Worm (Caenorhabditis elegans): ENCODE results near the gene unc-62.

The unc-62 gene

ce11 chrV:4483049-4483507 is 14.2 kb upstream of the unc-62 start, which contains the start of gene exc-15 (continued):
- no peak for TF ChIP-seq nhr-6 (tag; optimal IDR thresholded peaks at IDR 0.05)
- TF ChIP-seq nhr-48 (tag; optimal IDR thresholded peaks at IDR 0.05) = no peak
- TF ChIP-seq hif-1 (tag; optimal IDR thresholded peaks at IDR 0.05) = peak in 1 of 2 experiments; percentile 55
- no peak for TF ChIP-seq nhr-42 (GFP tag; IDR thresholded peaks at IDR 0.05)
- no peak for TF ChIP-seq Y105C5A.15 (GFP tag; IDR thresholded peaks at IDR 0.05)
- no peak for TF ChIP-seq daf-12 (tag; optimal IDR thresholded peaks at IDR 0.05)
- no peak for TF ChIP-seq dmd-8 (GFP tag; IDR thresholded peaks at IDR 0.05)
- TF ChIP-seq mep-1 (tag; optimal IDR thresholded peaks at IDR 0.05) = peak; percentile 50
- TF ChIP-seq daf-16 (GFP tag; optimal IDR thresholded peaks at IDR 0.05) = no peak
- peak; percentile 75 for TF ChIP-seq daf-16 (tag; optimal IDR thresholded peaks at IDR 0.05)
- TF ChIP-seq nhr-237 (tag; optimal IDR thresholded peaks at IDR 0.05) = peak; percentile 3
- TF ChIP-seq ces-1 (GFP tag; optimal IDR thresholded peaks at IDR 0.05) = no peak
- TF ChIP-seq hlh-30 (tag; optimal IDR thresholded peaks at IDR 0.05; ENCODE audit: insufficient read depth) = peak; percentile 66
- no peak for TF ChIP-seq zip-11 (GFP tag; IDR thresholded peaks at IDR 0.05)
- no peak for TF ChIP-seq F37D6.2 (tag; optimal IDR thresholded peaks at IDR 0.05)
- no peak for TF ChIP-seq nhr-41 (GFP tag; IDR thresholded peaks at IDR 0.05)
- TF ChIP-seq ztf-7 (tag; optimal IDR thresholded peaks at IDR 0.05) = peak; percentile 61

- no peak for TF ChIP-seq madf-9 (GFP tag; conservative IDR thresholded peaks at IDR 0.05)
- no peak for TF ChIP-seq T26A8.4 (GFP tag; IDR thresholded peaks at IDR 0.05)
- TF ChIP-seq sdz-12 (GFP tag; optimal IDR thresholded peaks at IDR 0.05) = no peak
- no peak for TF ChIP-seq unc-39 (tag; optimal IDR thresholded peaks at IDR 0.05)
- no peak for TF ChIP-seq tra-1 (GFP tag; IDR thresholded peaks at IDR 0.05)
- no peak for TF ChIP-seq attf-4 (tag; optimal IDR thresholded peaks at IDR 0.05)
- no peak for TF ChIP-seq fkh-10 (GFP tag; optimal IDR thresholded peaks at IDR 0.05)
- peak; percentile 28 for TF ChIP-seq aha-1 (tag)
- no peak for TF ChIP-seq ceh-28 (tag; optimal IDR thresholded peaks at IDR 0.05)
- TF ChIP-seq unc-62 (GFP tag; optimal IDR thresholded peaks at IDR 0.05 in 1 of 2) = no peak
- TF ChIP-seq unc-62 (tag; optimal IDR thresholded peaks at IDR 0.05) = no peak
- TF ChIP-seq lin-15B (tag; optimal IDR thresholded peaks at IDR 0.05) = no peak
- TF ChIP-seq zfp-3 (GFP tag; conservative IDR thresholded peaks at IDR 0.05) = no peak
- TF ChIP-seq aly-2 (tag; optimal IDR thresholded peaks at IDR 0.05) = no peak
- no peak for TF ChIP-seq ceh-32 (tag; optimal IDR thresholded peaks at IDR 0.05; ENCODE audit: poor library complexity)
- TF ChIP-seq dmd-6 (GFP tag; IDR thresholded peaks at IDR 0.05) = no peak
- TF ChIP-seq ces-1 (GFP tag; optimal IDR thresholded peaks at IDR 0.05) = no peak
- TF ChIP-seq ama-1 (optimal IDR thresholded peaks at IDR 0.05) = peak; percentile 62
Observed at ce11 chrV:4486626-4487025, 10.6 kb upstream of the unc-62 start.

- no peak for TF ChIP-seq vab-7 (GFP tag; IDR thresholded peaks at IDR 0.05)
- peak in 1 of 2 experiments; percentile 61 for TF ChIP-seq unc-62 (GFP tag; optimal IDR thresholded peaks at IDR 0.05 in 1 of 2)
- no peak for TF ChIP-seq unc-62 (tag; optimal IDR thresholded peaks at IDR 0.05)
- no peak for TF ChIP-seq nhr-42 (GFP tag; IDR thresholded peaks at IDR 0.05)
- TF ChIP-seq nhr-11 (tag; optimal IDR thresholded peaks at IDR 0.05) = no peak
- no peak for TF ChIP-seq duxl-1 (tag; optimal IDR thresholded peaks at IDR 0.05; ENCODE audit: poor library complexity)
- no peak for TF ChIP-seq mdl-1 (tag; optimal IDR thresholded peaks at IDR 0.05)
- TF ChIP-seq madf-9 (GFP tag; conservative IDR thresholded peaks at IDR 0.05) = no peak
- no peak for TF ChIP-seq lin-29 (GFP tag; IDR thresholded peaks at IDR 0.05)
Observed at ce11 chrV:4487888-4488287, 9.4 kb upstream of the unc-62 start.

ce11 chrV:4488989-4489388 is 8.3 kb upstream of the unc-62 start:
- no peak for TF ChIP-seq ama-1 (optimal IDR thresholded peaks at IDR 0.05)
- no peak for TF ChIP-seq F26F4.8 (GFP tag; conservative IDR thresholded peaks at IDR 0.05)
- peak in 1 of 2 experiments; percentile 84 for TF ChIP-seq unc-62 (GFP tag; optimal IDR thresholded peaks at IDR 0.05 in 1 of 2)
- no peak for TF ChIP-seq unc-62 (tag; optimal IDR thresholded peaks at IDR 0.05)
- no peak for TF ChIP-seq lin-13 (GFP tag; optimal IDR thresholded peaks at IDR 0.05)
- TF ChIP-seq nhr-6 (tag; optimal IDR thresholded peaks at IDR 0.05) = no peak

Measured in whole organism, L4 larva.